Worm (Caenorhabditis elegans): ENCODE results near the gene K03B4.6.

The K03B4.6 gene

DNA sequence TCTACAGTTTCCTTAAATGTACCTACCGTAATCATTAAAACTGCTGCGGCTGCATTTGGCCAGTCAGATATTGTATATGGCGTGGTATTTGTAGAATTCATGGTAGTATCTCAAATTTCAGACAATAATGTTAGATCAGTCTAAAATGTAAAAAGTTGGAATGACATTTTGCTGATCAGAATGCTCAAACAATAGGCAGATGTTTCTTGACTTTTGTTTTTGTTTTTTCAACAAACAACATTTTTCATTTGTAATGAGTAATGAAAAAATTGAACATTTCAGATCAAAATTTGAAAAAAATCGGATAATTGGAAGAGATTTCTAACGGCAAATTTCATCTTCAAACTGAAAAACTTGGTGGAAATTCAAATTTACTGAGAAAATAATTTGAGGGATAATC lies 7.4 kb downstream of the K03B4.6 start, which contains the start of gene srx-77:
Gene srx-77, minus strand, starts transcription at position 101 of the 400 bp plus-strand sequence.
- TF ChIP-seq ama-1 (optimal IDR thresholded peaks at IDR 0.05) (no peak), tbx-11 (GFP tag; IDR thresholded peaks at IDR 0.05) (no peak), B0310.2 (tag; optimal IDR thresholded peaks at IDR 0.05) (no peak)

DNA sequence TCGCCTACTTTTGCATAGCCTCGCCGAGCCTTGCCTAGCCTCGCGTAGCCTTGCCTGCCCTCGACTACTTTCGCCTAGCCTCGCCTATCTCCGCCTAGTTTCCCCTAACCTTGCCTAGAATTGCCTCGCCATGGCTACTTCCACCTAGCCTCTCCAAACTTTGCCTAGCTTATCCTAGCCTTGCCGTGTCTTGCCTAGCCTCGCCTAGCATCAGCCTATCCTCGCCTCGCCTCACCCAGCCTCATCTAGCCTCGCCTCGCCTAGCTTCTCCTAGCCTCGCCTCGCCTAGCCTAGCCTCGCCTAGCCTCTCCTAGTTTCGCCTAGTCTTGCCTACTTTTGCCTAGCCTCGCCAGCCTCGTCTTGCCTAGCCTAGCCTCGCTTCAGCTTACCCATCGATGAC lies 8.9 kb downstream of the K03B4.6 start:
- TF ChIP-seq aly-1 (tag; optimal IDR thresholded peaks at IDR 0.05), result peak; percentile 19
- TF ChIP-seq scrt-1 (GFP tag; IDR thresholded peaks at IDR 0.05), result no peak

DNA sequence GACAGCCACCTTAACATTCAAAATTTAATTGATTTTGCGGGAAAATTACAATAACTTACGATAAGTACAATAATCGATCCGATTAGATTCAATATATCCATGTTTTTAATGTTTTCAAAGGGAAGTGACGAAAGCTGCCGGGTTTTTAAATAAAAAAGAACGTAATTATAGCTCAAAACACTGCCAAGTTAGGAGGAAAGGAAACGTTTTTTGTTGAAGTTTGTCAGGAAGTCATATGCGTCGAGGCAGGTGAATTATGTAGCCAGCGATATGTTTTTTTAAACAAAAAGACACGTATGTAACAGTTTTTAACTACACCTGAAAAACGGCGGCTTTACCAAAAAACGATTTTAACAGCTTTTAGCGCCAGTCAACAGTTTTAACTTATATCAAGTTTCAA lies 10.3 kb downstream of the K03B4.6 start, which contains the start of gene srx-73:
Gene srx-73, minus strand, starts transcription at position 101 of the 400 bp plus-strand sequence.
- no peak for TF ChIP-seq F13C5.2 (tag; optimal IDR thresholded peaks at IDR 0.05)
- no peak for TF ChIP-seq hmbx-1 (tag; optimal IDR thresholded peaks at IDR 0.05)
- TF ChIP-seq tbx-37 (GFP tag; conservative IDR thresholded peaks at IDR 0.05), result no peak
- TF ChIP-seq ceh-36 (tag; optimal IDR thresholded peaks at IDR 0.05), result no peak
- no peak for TF ChIP-seq aly-1 (tag; optimal IDR thresholded peaks at IDR 0.05)
- TF ChIP-seq B0310.2 (tag; optimal IDR thresholded peaks at IDR 0.05), result no peak
- TF ChIP-seq tbx-11 (GFP tag; IDR thresholded peaks at IDR 0.05), result no peak
- no peak for TF ChIP-seq tra-4 (tag; optimal IDR thresholded peaks at IDR 0.05)
- no peak for TF ChIP-seq pes-1 (GFP tag; IDR thresholded peaks at IDR 0.05)
- TF ChIP-seq ceh-13 (GFP tag; optimal IDR thresholded peaks at IDR 0.05), result no peak
- TF ChIP-seq hmg-4 (GFP tag; optimal IDR thresholded peaks at IDR 0.05), result no peak
- no peak for TF ChIP-seq sea-1 (GFP tag; conservative IDR thresholded peaks at IDR 0.05)
- TF ChIP-seq hnd-1 (tag; optimal IDR thresholded peaks at IDR 0.05), result no peak
- no peak for TF ChIP-seq ets-7 (tag; optimal IDR thresholded peaks at IDR 0.05)
- no peak for TF ChIP-seq scrt-1 (GFP tag; IDR thresholded peaks at IDR 0.05)
- no peak for TF ChIP-seq flt-1 (GFP tag; IDR thresholded peaks at IDR 0.05)
- no peak for TF ChIP-seq ama-1 (optimal IDR thresholded peaks at IDR 0.05)

DNA sequence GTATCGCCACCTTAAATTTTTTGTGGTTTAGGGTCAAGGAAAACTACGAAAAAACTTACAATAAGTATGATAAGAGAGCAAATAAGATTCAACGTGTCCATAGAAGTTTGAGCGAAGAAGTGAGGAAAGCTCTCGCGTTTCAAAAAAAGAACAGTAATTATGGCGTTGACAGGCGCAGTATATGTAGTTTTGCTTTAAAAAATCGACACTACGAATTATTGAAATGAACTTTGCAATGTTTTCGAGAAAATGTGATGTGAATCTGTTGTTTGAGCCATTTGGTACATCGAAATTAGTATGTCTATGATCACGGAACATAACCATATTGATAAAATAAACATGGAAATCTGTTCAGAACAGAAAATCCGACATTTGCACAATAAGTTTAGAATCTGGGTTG lies 13.6 kb downstream of the K03B4.6 start, which contains the start of gene srx-74:
Gene srx-74, minus strand, starts transcription at position 101 of the 400 bp plus-strand sequence.
- TF ChIP-seq hmbx-1 (tag; optimal IDR thresholded peaks at IDR 0.05), result no peak
- no peak for TF ChIP-seq tbx-11 (GFP tag; IDR thresholded peaks at IDR 0.05)
- no peak for TF ChIP-seq F13C5.2 (tag; optimal IDR thresholded peaks at IDR 0.05)
- TF ChIP-seq flt-1 (GFP tag; IDR thresholded peaks at IDR 0.05), result no peak
- TF ChIP-seq ets-7 (tag; optimal IDR thresholded peaks at IDR 0.05), result no peak
- TF ChIP-seq B0310.2 (tag; optimal IDR thresholded peaks at IDR 0.05), result no peak
- no peak for TF ChIP-seq hnd-1 (tag; optimal IDR thresholded peaks at IDR 0.05)
- no peak for TF ChIP-seq tra-4 (tag; optimal IDR thresholded peaks at IDR 0.05)

DNA sequence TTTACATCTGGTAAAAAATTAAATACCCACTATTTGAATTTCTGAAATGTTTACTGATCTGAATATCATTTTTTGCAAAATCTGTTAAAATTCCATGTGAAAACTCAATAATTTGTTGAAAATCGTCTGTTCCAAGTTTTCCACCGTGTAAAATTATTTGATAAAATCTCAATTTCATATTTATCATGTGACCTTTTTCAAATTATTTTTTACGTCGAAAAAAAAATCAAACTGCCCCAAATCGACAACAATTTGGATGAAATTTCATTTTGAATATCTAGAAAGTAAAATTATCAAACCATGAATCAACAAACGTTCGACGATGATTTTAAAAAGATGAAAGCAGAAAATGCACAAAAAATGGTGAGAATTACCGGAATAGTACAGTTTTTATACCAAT lies 20.8 kb downstream of the K03B4.6 start, which contains the start of gene F41F3.9:
Gene F41F3.9, plus strand, starts transcription at position 301 of the 400 bp plus-strand sequence.
- TF ChIP-seq hmbx-1 (tag; optimal IDR thresholded peaks at IDR 0.05) (no peak), hmg-4 (GFP tag; optimal IDR thresholded peaks at IDR 0.05) (no peak), tbx-37 (GFP tag; conservative IDR thresholded peaks at IDR 0.05) (no peak), ets-7 (tag; optimal IDR thresholded peaks at IDR 0.05) (no peak), scrt-1 (GFP tag; IDR thresholded peaks at IDR 0.05) (no peak), B0310.2 (tag; optimal IDR thresholded peaks at IDR 0.05) (no peak), hnd-1 (tag; optimal IDR thresholded peaks at IDR 0.05) (no peak), sea-1 (GFP tag; conservative IDR thresholded peaks at IDR 0.05) (no peak), aly-1 (tag; optimal IDR thresholded peaks at IDR 0.05) (no peak), flt-1 (GFP tag; IDR thresholded peaks at IDR 0.05) (no peak), pes-1 (GFP tag; IDR thresholded peaks at IDR 0.05) (no peak), ceh-13 (GFP tag; optimal IDR thresholded peaks at IDR 0.05) (no peak), F13C5.2 (tag; optimal IDR thresholded peaks at IDR 0.05) (no peak), ama-1 (optimal IDR thresholded peaks at IDR 0.05) (no peak), tra-4 (tag; optimal IDR thresholded peaks at IDR 0.05) (no peak)

DNA sequence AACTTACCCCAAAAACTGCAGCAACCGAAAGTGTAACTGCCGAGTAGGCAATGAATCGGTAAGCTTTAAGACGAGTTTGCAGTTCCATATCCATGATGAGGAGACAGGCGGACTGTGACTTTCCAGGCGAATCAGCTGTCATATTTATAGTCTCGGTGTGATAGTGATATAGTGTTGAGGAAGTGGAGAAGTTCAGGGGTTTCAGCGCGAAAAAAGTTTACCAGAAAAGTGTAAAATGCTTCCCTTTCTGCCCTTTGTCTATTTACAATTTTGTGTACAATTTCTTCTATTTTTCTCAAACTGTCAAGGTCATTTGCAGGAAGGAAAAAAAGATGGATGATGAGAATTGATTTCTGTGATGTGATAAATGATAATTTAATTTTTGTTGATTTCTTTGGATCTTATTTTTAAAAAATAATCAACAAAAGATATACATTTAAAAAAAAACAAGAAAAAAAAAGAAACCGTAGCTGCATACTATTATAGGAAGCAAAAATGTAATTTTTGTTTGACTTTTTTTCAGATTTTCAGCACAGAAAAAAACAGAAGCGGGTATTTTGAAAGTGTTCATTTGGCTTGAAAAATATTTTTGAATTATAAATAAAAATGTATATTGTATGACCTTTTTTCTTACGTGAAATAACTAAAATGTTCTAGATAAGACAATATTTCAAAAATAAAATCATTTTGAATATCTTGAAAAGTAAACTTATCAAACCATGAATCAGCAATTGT lies 22.0 kb downstream of the K03B4.6 start, which contains the start of the genes col-139 and F41F3.1:
Gene col-139, minus strand, starts transcription at position 101 of the 735 bp plus-strand sequence.
Gene F41F3.1, plus strand, starts transcription at position 685 of the 735 bp plus-strand sequence.
- no peak for TF ChIP-seq ets-7 (tag; optimal IDR thresholded peaks at IDR 0.05)
- no peak for TF ChIP-seq tra-4 (tag; optimal IDR thresholded peaks at IDR 0.05)
- TF ChIP-seq ama-1 (optimal IDR thresholded peaks at IDR 0.05), result no peak
- TF ChIP-seq hnd-1 (tag; optimal IDR thresholded peaks at IDR 0.05), result no peak
- no peak for TF ChIP-seq hmg-4 (GFP tag; optimal IDR thresholded peaks at IDR 0.05)
- TF ChIP-seq tbx-37 (GFP tag; conservative IDR thresholded peaks at IDR 0.05), result no peak
- no peak for TF ChIP-seq B0310.2 (tag; optimal IDR thresholded peaks at IDR 0.05)

DNA sequence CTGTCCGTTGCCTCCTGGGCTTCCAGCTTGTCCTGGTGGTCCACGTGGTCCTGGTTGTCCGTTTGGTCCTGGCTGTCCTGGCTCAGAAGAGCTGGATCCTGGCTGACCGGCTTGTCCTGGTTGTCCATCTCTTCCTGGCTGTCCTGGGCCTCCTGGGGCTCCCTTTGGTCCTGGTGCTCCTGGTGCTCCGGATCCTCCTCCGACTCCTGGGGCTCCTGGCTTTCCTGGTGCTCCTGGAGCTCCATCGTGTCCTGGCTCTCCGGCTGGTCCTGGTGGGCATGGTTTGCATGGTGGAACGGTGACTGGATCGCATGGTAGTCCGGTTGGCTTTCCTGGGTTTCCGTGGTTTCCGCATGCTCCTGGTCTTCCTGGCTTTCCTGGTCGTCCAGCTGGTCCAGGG lies 22.9 kb downstream of the K03B4.6 start:
- no peak for TF ChIP-seq tra-4 (tag; optimal IDR thresholded peaks at IDR 0.05)
- TF ChIP-seq tbx-37 (GFP tag; conservative IDR thresholded peaks at IDR 0.05), result no peak
- TF ChIP-seq hmbx-1 (tag; optimal IDR thresholded peaks at IDR 0.05), result no peak
- TF ChIP-seq B0310.2 (tag; optimal IDR thresholded peaks at IDR 0.05), result no peak
- no peak for TF ChIP-seq ceh-13 (GFP tag; optimal IDR thresholded peaks at IDR 0.05)
- no peak for TF ChIP-seq pes-1 (GFP tag; IDR thresholded peaks at IDR 0.05)
- no peak for TF ChIP-seq flt-1 (GFP tag; IDR thresholded peaks at IDR 0.05)

DNA sequence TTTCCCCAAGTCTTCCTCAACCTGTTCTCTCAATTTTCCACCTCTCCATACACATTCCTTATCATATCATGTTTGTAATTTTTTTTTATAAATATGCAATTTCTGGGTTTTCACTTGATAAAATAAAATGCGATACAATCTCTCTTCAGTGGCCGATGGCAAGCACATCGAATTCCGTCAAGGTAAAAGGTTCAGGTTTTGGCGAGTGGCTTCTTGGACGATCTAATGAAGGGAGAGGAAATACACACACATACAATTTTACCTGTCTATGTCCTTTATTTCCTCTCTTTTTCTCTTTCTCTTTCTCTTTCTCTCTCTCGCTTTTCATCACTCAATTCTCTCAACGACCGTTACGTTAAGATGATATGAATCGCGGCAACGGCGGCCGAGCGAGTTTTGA lies 24.5 kb downstream of the K03B4.6 start:
- no peak for TF ChIP-seq scrt-1 (GFP tag; IDR thresholded peaks at IDR 0.05)
- TF ChIP-seq ceh-36 (tag; optimal IDR thresholded peaks at IDR 0.05), result no peak
- no peak for TF ChIP-seq ceh-13 (GFP tag; optimal IDR thresholded peaks at IDR 0.05)
- no peak for TF ChIP-seq ama-1 (optimal IDR thresholded peaks at IDR 0.05)
- TF ChIP-seq F13C5.2 (tag; optimal IDR thresholded peaks at IDR 0.05), result no peak
- no peak for TF ChIP-seq aly-1 (tag; optimal IDR thresholded peaks at IDR 0.05)
- TF ChIP-seq sea-1 (GFP tag; conservative IDR thresholded peaks at IDR 0.05), result no peak
- no peak for TF ChIP-seq tra-4 (tag; optimal IDR thresholded peaks at IDR 0.05)
- no peak for TF ChIP-seq tbx-11 (GFP tag; IDR thresholded peaks at IDR 0.05)
- no peak for TF ChIP-seq tbx-37 (GFP tag; conservative IDR thresholded peaks at IDR 0.05)
- TF ChIP-seq pes-1 (GFP tag; IDR thresholded peaks at IDR 0.05), result no peak
- TF ChIP-seq hnd-1 (tag; optimal IDR thresholded peaks at IDR 0.05), result no peak
- TF ChIP-seq hmg-4 (GFP tag; optimal IDR thresholded peaks at IDR 0.05), result no peak
- TF ChIP-seq hmbx-1 (tag; optimal IDR thresholded peaks at IDR 0.05), result no peak
- no peak for TF ChIP-seq B0310.2 (tag; optimal IDR thresholded peaks at IDR 0.05)
- TF ChIP-seq flt-1 (GFP tag; IDR thresholded peaks at IDR 0.05), result no peak
- no peak for TF ChIP-seq ets-7 (tag; optimal IDR thresholded peaks at IDR 0.05)

All from whole organism, early embryonic.